Fruit fly (Drosophila melanogaster) whole organism, wandering third instar larva: ENCODE results near the gene Fdx2.

Source experiments
- Jra ChIP-seq: sonication (Bioruptor generic); optimal IDR thresholded peaks from 2 replicates; lab custom pipeline; 2016; ENCODE audit warnings: missing biosample characterization, missing genetic modification characterization
- Rel ChIP-seq, 2 experiments: fragments of 200-800 bp; sonication (Bioruptor generic) in 1 of 2; optimal IDR thresholded peaks; 2 replicates in 1 of 2; 3 replicates in 1 of 2; lab custom pipeline; 2016 to 2019; ENCODE audit warnings: mild to moderate bottlenecking in 2 of 2, missing biosample characterization in 2 of 2, missing genetic modification characterization in 2 of 2, moderate library complexity in 1 of 2
- fru ChIP-seq: fragments of 200-800 bp; sonication (Bioruptor generic); optimal IDR thresholded peaks from 3 replicates; lab custom pipeline; 2016; ENCODE audit warnings: missing biosample characterization, mild to moderate bottlenecking, missing genetic modification characterization
- h ChIP-seq: fragments of 200-800 bp; sonication (Bioruptor generic); optimal IDR thresholded peaks from 3 replicates; lab custom pipeline; 2016; ENCODE audit warnings: missing biosample characterization, mild to moderate bottlenecking, missing genetic modification characterization
- pan ChIP-seq: fragments of >200 bp; optimal IDR thresholded peaks from 2 replicates; lab custom pipeline; 2017
- psq ChIP-seq: fragments of 200-800 bp; sonication (Bioruptor generic); optimal IDR thresholded peaks from 3 replicates; lab custom pipeline; 2017; ENCODE audit warnings: missing biosample characterization, mild to moderate bottlenecking, missing genetic modification characterization, moderate library complexity
- usp ChIP-seq: fragments of >200 bp; optimal IDR thresholded peaks from 2 replicates; lab custom pipeline; 2017; ENCODE audit warnings: missing biosample characterization, missing genetic modification characterization

DNA sequence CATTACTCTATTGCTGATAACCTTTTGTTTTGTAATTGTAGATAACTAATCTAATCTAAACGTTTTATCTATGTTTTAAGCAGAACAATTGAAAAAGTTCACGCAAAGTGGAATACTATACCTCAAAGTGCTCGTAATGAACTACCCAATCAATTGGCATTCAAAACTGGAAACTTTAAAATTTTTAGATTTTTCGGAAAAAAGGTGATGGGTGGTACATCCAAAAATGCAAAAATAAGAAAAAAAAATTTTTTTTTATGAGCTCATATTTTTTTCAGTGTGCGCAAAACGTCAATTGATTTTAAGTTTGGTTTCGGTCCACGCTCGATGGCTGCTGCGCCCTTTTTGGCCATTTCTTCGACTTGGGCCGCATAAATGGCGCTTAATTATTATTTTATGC is 18.3 kb downstream of the Fdx2 start:
- no peak for TF ChIP-seq Jra (GFP tag; lab: Kevin White, UChicago)
- TF ChIP-seq psq (GFP tag; lab: Kevin White, UChicago): no peak
- no peak for TF ChIP-seq h (GFP tag; lab: Kevin White, UChicago)
- TF ChIP-seq usp (GFP tag; lab: Kevin White, UChicago): no peak
- TF ChIP-seq Rel (GFP tag; optimal IDR thresholded peaks at IDR 0.05; lab: Kevin White, UChicago): no peak
- no peak for TF ChIP-seq Rel (tag; optimal IDR thresholded peaks at IDR 0.05; lab: Kevin White, UChicago)
- no peak for TF ChIP-seq fru (GFP tag; lab: Kevin White, UChicago)
- TF ChIP-seq pan (lab: Kevin White, UChicago): no peak
